Worm (Caenorhabditis elegans): Measurements from ENCODE around the gene W03A5.2.

W03A5.2 gene

DNA sequence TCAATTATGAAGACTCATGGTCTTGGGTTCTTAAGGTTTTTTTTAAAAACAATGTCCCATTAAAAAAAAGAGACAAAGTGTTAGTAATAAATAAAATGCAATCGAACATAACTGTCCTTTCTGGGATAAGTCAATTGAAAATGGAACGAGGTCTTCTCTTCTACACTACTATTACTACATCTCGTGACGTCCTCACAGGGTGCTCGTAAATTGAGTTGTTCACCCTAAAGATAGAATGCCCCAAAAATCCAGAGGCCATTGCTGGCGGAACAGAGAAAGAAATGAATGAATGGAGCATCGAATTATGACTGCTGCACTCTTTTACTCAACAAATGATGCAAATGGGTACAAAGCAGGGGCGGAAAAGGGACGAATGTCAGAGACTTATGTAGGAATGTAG, 3.4 kb upstream of the W03A5.2 start (continued):
- no peak for TF ChIP-seq tbx-9 (tag; optimal IDR thresholded peaks at IDR 0.05; ENCODE audit: borderline replicate concordance)
- no peak for TF ChIP-seq lin-35 (GFP tag; optimal IDR thresholded peaks at IDR 0.05)

DNA sequence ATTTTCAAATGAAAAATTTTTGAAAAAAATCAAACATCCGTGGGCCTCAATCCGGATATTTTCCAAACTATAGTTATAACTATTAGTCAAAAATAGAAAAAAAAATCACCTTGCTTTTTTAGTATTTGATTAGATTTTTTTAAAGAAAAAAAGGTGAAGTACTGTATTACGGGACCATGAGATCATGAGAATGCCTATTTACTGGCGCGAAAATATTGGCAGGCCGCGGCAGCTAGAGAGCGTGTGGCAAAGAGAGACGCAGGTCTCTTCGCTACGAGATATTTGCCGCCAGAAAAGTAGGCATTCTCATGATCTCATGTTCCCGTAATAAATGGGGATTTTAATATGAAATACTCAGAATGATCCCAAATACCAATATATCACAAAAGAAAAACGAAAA, 836 bp upstream of the W03A5.2 start:
- no peak for TF ChIP-seq unc-130 (GFP tag; optimal IDR thresholded peaks at IDR 0.05)
- TF ChIP-seq hmg-1.2 (GFP tag; IDR thresholded peaks at IDR 0.05), result peak; percentile 53; the same call in 1 of the 2 replicates
- TF ChIP-seq Y95B8A.8 (GFP tag; IDR thresholded peaks at IDR 0.05), result no peak
- TF ChIP-seq aptf-2 (GFP tag; conservative IDR thresholded peaks at IDR 0.05), result no peak
- no peak for TF ChIP-seq lin-26 (GFP tag; IDR thresholded peaks at IDR 0.05)

DNA sequence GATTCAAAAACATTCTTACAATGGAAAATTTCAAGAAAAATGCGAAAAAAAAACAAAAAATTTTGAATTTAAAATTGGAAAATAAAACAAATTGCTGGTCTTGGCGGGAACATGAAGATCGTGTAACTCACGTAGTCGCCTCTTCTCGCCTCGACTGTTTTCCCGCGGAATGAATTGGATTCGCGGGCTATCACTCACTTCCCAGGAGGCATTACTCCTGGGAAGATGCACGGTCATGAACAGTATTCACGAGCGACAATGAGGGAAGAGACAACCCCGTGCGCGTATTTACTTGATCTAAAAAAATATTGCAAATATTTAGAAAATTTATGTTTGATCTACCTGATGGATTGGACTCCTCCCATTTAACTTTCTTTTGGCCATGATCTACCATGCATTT, 480 bp downstream of the W03A5.2 start:
- TF ChIP-seq F57C9.4 (tag; optimal IDR thresholded peaks at IDR 0.05), result no peak
- TF ChIP-seq rec-8 (tag; optimal IDR thresholded peaks at IDR 0.05), result no peak
- no peak for TF ChIP-seq atf-7 (tag; optimal IDR thresholded peaks at IDR 0.05)
- no peak for TF ChIP-seq dpff-1 (tag; optimal IDR thresholded peaks at IDR 0.05)
- TF ChIP-seq aptf-3 (GFP tag; IDR thresholded peaks at IDR 0.05), result peak; percentile 100
- TF ChIP-seq sdz-38 (tag; optimal IDR thresholded peaks at IDR 0.05), result no peak
- no peak for TF ChIP-seq lin-40 (tag; optimal IDR thresholded peaks at IDR 0.05)
- peak; percentile 19 for TF ChIP-seq dpl-1 (GFP tag; optimal IDR thresholded peaks at IDR 0.05)
- TF ChIP-seq nfyb-1 (GFP tag; IDR thresholded peaks at IDR 0.05), result no peak
- no peak for TF ChIP-seq Y53G8AR.9 (GFP tag; conservative IDR thresholded peaks at IDR 0.05)
- TF ChIP-seq hlh-26 (GFP tag; conservative IDR thresholded peaks at IDR 0.05), result no peak
- peak; percentile 52 for TF ChIP-seq D2030.7 (GFP tag; IDR thresholded peaks at IDR 0.05)
- TF ChIP-seq hlh-12 (tag; optimal IDR thresholded peaks at IDR 0.05), result no peak
- TF ChIP-seq ceh-79 (tag; optimal IDR thresholded peaks at IDR 0.05), result no peak
- no peak for TF ChIP-seq ztf-18 (tag; optimal IDR thresholded peaks at IDR 0.05)
- peak; percentile 61 for TF ChIP-seq dox-1 (GFP tag; IDR thresholded peaks at IDR 0.05)
- TF ChIP-seq ceh-27 (GFP tag; optimal IDR thresholded peaks at IDR 0.05), result no peak
- no peak for TF ChIP-seq ceh-58 (GFP tag; IDR thresholded peaks at IDR 0.05)
- TF ChIP-seq F22D6.2 (tag; optimal IDR thresholded peaks at IDR 0.05), result no peak
- peak; percentile 39; the same call in 1 of the 2 replicates for TF ChIP-seq mcd-1 (GFP tag; IDR thresholded peaks at IDR 0.05)
- no peak for TF ChIP-seq let-526 (GFP tag; IDR thresholded peaks at IDR 0.05)
- peak; percentile 7 for TF ChIP-seq die-1 (tag; optimal IDR thresholded peaks at IDR 0.05)
- no peak for TF ChIP-seq madf-10 (tag; optimal IDR thresholded peaks at IDR 0.05)
- no peak for TF ChIP-seq F37B4.10 (GFP tag; IDR thresholded peaks at IDR 0.05)
- no peak for TF ChIP-seq F55B11.4 (tag; optimal IDR thresholded peaks at IDR 0.05; ENCODE audit: borderline replicate concordance, insufficient read depth)
- TF ChIP-seq B0019.2 (GFP tag; conservative IDR thresholded peaks at IDR 0.05), result no peak
- TF ChIP-seq athp-1 (tag; optimal IDR thresholded peaks at IDR 0.05), result no peak
- no peak for TF ChIP-seq ztf-6 (GFP tag; IDR thresholded peaks at IDR 0.05)
- no peak for TF ChIP-seq ceh-40 (GFP tag; IDR thresholded peaks at IDR 0.05)
- no peak for TF ChIP-seq attf-6 (GFP tag; IDR thresholded peaks at IDR 0.05)
- TF ChIP-seq ZK185.1 (tag; optimal IDR thresholded peaks at IDR 0.05; ENCODE audit: poor library complexity, severe bottlenecking), result no peak
- TF ChIP-seq bed-2 (GFP tag; IDR thresholded peaks at IDR 0.05), result no peak
- no peak for TF ChIP-seq C06A6.2 (GFP tag; conservative IDR thresholded peaks at IDR 0.05)
- no peak for TF ChIP-seq F23B12.7 (tag; optimal IDR thresholded peaks at IDR 0.05; ENCODE audit: insufficient read depth)
- TF ChIP-seq cebp-2 (GFP tag; IDR thresholded peaks at IDR 0.05), result no peak
- TF ChIP-seq nhr-27 (tag; optimal IDR thresholded peaks at IDR 0.05), result no peak
- peak; percentile 100 for TF ChIP-seq aptf-2 (GFP tag; conservative IDR thresholded peaks at IDR 0.05)
- TF ChIP-seq hsf-1 (GFP tag; IDR thresholded peaks at IDR 0.05), result 0 out of 2 replicates have a peak, but pooled peaks have one; percentile 11
- no peak for TF ChIP-seq fkh-3 (tag; optimal IDR thresholded peaks at IDR 0.05)
- TF ChIP-seq ztf-3 (GFP tag; optimal IDR thresholded peaks at IDR 0.05), result no peak
- TF ChIP-seq hmg-1.2 (GFP tag; IDR thresholded peaks at IDR 0.05), result peak; percentile 35; the same call in 1 of the 2 replicates
